Fruit fly (Drosophila melanogaster): ENCODE measurements around the gene ND-42.

Gene ND-42

dm6 chr3R:22026922-22027742 is at the start of gene ND-42, which contains the start of gene Cchl (continued):
- TF ChIP-seq Hr39 (optimal IDR thresholded peaks at IDR 0.05) = no peak
- no peak for TF ChIP-seq hkb (optimal IDR thresholded peaks at IDR 0.05)
- peak; percentile 64 for TF ChIP-seq hkb (GFP tag; IDR thresholded peaks at IDR 0.05)
- no peak for TF ChIP-seq CG17612 (GFP tag; IDR thresholded peaks at IDR 0.05)
- peak; percentile 44 for TF ChIP-seq Bdp1 (GFP tag; optimal IDR thresholded peaks at IDR 0.05)
- TF ChIP-seq CG13123 (GFP tag; optimal IDR thresholded peaks at IDR 0.05) = peak; percentile 55
- peak; percentile 76 for TF ChIP-seq Oli (tag; optimal IDR thresholded peaks at IDR 0.05)
- peak; percentile 85 for TF ChIP-seq CG3281 (GFP tag; optimal IDR thresholded peaks at IDR 0.05)
- TF ChIP-seq sisA (GFP tag; IDR thresholded peaks at IDR 0.05) = peak; percentile 64; the same call in 1 of the 2 replicates
- peak; percentile 64 for TF ChIP-seq gcm (GFP tag; optimal IDR thresholded peaks at IDR 0.05)
- TF ChIP-seq zen2 (GFP tag; IDR thresholded peaks at IDR 0.05; ENCODE audit: partially characterized antibody) = no peak; the same call in 2 of the 3 replicates
- TF ChIP-seq ham (GFP tag; IDR thresholded peaks at IDR 0.05) = no peak
- TF ChIP-seq CG4404 (GFP tag; IDR thresholded peaks at IDR 0.05) = peak; percentile 44; the same call in 1 of the 2 replicates
- TF ChIP-seq CG5953 (GFP tag; IDR thresholded peaks at IDR 0.05) = no peak
- peak; percentile 59; the same call in 1 of the 2 replicates for TF ChIP-seq hbn (GFP tag; IDR thresholded peaks at IDR 0.05; ENCODE audit: partially characterized antibody)
- peak; percentile 79 for TF ChIP-seq CG9215 (GFP tag; IDR thresholded peaks at IDR 0.05)
- TF ChIP-seq CG10366 (GFP tag; IDR thresholded peaks at IDR 0.05) = peak; percentile 55
- TF ChIP-seq Oaz (GFP tag; IDR thresholded peaks at IDR 0.05) = no peak
- no peak; the same call in 1 of the 2 replicates for TF ChIP-seq aop (GFP tag; IDR thresholded peaks at IDR 0.05)
- TF ChIP-seq CG33557 (GFP tag; optimal IDR thresholded peaks at IDR 0.05) = peak; percentile 80
- TF ChIP-seq Mrtf (GFP tag; IDR thresholded peaks at IDR 0.05) = peak; percentile 47; the same call in 1 of the 3 replicates
- TF ChIP-seq CG4424 (GFP tag; optimal IDR thresholded peaks at IDR 0.05) = peak; percentile 84
- no peak for TF ChIP-seq fd102C (GFP tag; optimal IDR thresholded peaks at IDR 0.05)
- peak; percentile 88 for TF ChIP-seq CG10543 (GFP tag; optimal IDR thresholded peaks at IDR 0.05)
- no peak for TF ChIP-seq nerfin-2 (GFP tag; IDR thresholded peaks at IDR 0.05; ENCODE audit: partially characterized antibody)
- peak; percentile 74 for TF ChIP-seq Fer1 (GFP tag; optimal IDR thresholded peaks at IDR 0.05)
- TF ChIP-seq CG9797 (GFP tag; optimal IDR thresholded peaks at IDR 0.05) = peak; percentile 37
- TF ChIP-seq Side (GFP tag; optimal IDR thresholded peaks at IDR 0.05) = peak; percentile 75
- peak; percentile 80 for TF ChIP-seq CG3065 (GFP tag; optimal IDR thresholded peaks at IDR 0.05)
- TF ChIP-seq CG17361 (GFP tag; IDR thresholded peaks at IDR 0.05) = peak; percentile 93
- no peak for TF ChIP-seq CG1024 (GFP tag; IDR thresholded peaks at IDR 0.05)
- TF ChIP-seq kah (GFP tag; optimal IDR thresholded peaks at IDR 0.05) = peak; percentile 68
- TF ChIP-seq dan (GFP tag; IDR thresholded peaks at IDR 0.05) = no peak
- TF ChIP-seq CG17912 (GFP tag; optimal IDR thresholded peaks at IDR 0.05) = peak; percentile 33
- peak; percentile 51 for TF ChIP-seq Nf-YB (GFP tag; optimal IDR thresholded peaks at IDR 0.05)
- 0 out of 4 replicates have a peak, but pooled peaks have one; percentile 32 for TF ChIP-seq chinmo (GFP tag; IDR thresholded peaks at IDR 0.05; ENCODE audit: partially characterized antibody)
- peak; percentile 53 for TF ChIP-seq disco-r (GFP tag; optimal IDR thresholded peaks at IDR 0.05)
- no peak for TF ChIP-seq CG42726 (GFP tag; IDR thresholded peaks at IDR 0.05; ENCODE audit: partially characterized antibody)
- no peak for TF ChIP-seq lab (GFP tag; optimal IDR thresholded peaks at IDR 0.05)
- peak; percentile 90 for TF ChIP-seq CG12391 (tag; optimal IDR thresholded peaks at IDR 0.05)
- peak; percentile 34 for TF ChIP-seq CG15073 (GFP tag; optimal IDR thresholded peaks at IDR 0.05)
- no peak for TF ChIP-seq gce (GFP tag; IDR thresholded peaks at IDR 0.05)
- peak; percentile 83 for TF ChIP-seq Meics (GFP tag; optimal IDR thresholded peaks at IDR 0.05)
- peak; percentile 80 for TF ChIP-seq HmgZ (tag; optimal IDR thresholded peaks at IDR 0.05)
- peak; percentile 62 for TF ChIP-seq al (GFP tag; IDR thresholded peaks at IDR 0.05)
- 0 out of 3 replicates have a peak, but pooled peaks have one; percentile 44 for TF ChIP-seq vnd (GFP tag; IDR thresholded peaks at IDR 0.05; ENCODE audit: partially characterized antibody)
- no peak for TF ChIP-seq grn (GFP tag; optimal IDR thresholded peaks at IDR 0.05)
- TF ChIP-seq CG13894 (tag; optimal IDR thresholded peaks at IDR 0.05) = peak; percentile 85
- peak; percentile 83 for TF ChIP-seq phol (tag; optimal IDR thresholded peaks at IDR 0.05)

Measured in whole organism, embryonic.